Worm (Caenorhabditis elegans) whole organism, L4 larva: ENCODE results near the gene K02A6.1.
"Not testable (repeated sequence)": the region's sequence is repeated elsewhere in the genome, so short reads cannot be mapped to it uniquely, and the experiment has no call there.

Source experiments
- D1046.2 ChIP-seq: fragments of 200-800 bp; sonication (Bioruptor generic); IDR thresholded peaks from 2 replicates; pipeline ENCODE4 v1.3.6; 2022; ENCODE audit warnings: missing genetic modification characterization, missing compliant biosample characterization
- F26F4.8 ChIP-seq: fragments of 200-800 bp; sonication (Bioruptor generic); conservative IDR thresholded peaks from 2 replicates; pipeline ENCODE4 v1.3.6; 2022; ENCODE audit warnings: missing genetic modification characterization, missing compliant biosample characterization
- F37D6.2 ChIP-seq: sonication (generic microtip); optimal IDR thresholded peaks from 2 replicates; lab custom pipeline; 2016; ENCODE audit warnings: mild to moderate bottlenecking, missing genetic modification characterization, missing compliant biosample characterization
- F49E8.2 ChIP-seq: sonication (generic microtip); optimal IDR thresholded peaks from 2 replicates; lab custom pipeline; 2016; ENCODE audit warnings: missing compliant biosample characterization, mild to moderate bottlenecking, missing genetic modification characterization, borderline replicate concordance
- Y105C5A.15 ChIP-seq: fragments of 200-800 bp; sonication (Bioruptor generic); IDR thresholded peaks from 2 replicates; pipeline ENCODE4 v1.3.6; 2022; ENCODE audit warnings: missing genetic modification characterization, missing compliant biosample characterization
- Y48G9A.11 ChIP-seq: fragments of 200-800 bp; sonication (Bioruptor generic); IDR thresholded peaks from 2 replicates; pipeline ENCODE4 v1.3.6; 2022; ENCODE audit warnings: missing genetic modification reagents, missing genetic modification characterization, missing compliant biosample characterization
- aha-1 ChIP-seq: fragments of 150-350 bp; peaks from one replicate; lab custom pipeline; 2014; ENCODE audit warnings: missing biosample characterization, missing genetic modification characterization
- ceh-20 ChIP-seq: fragments of 200-800 bp; sonication (Bioruptor generic); IDR thresholded peaks from 2 replicates; pipeline ENCODE4 v1.3.6; 2022; ENCODE audit warnings: missing genetic modification reagents, missing genetic modification characterization, missing compliant biosample characterization
- ceh-44 ChIP-seq: fragments of 200-800 bp; sonication (Bioruptor generic); IDR thresholded peaks from 2 replicates; pipeline ENCODE4 v1.3.6; 2022; ENCODE audit warnings: missing genetic modification reagents, missing genetic modification characterization, missing compliant biosample characterization
- ces-1 ChIP-seq: fragments of 150-350 bp; sonication (generic microtip); optimal IDR thresholded peaks from 4 replicates; lab custom pipeline; 2014; ENCODE audit warnings: missing biosample characterization, missing genetic modification reagents, missing genetic modification characterization
- dmd-6 ChIP-seq: fragments of 200-800 bp; sonication (Bioruptor generic); IDR thresholded peaks from 2 replicates; pipeline ENCODE4 v1.3.6; 2022; ENCODE audit warnings: missing genetic modification reagents, missing genetic modification characterization, missing compliant biosample characterization
- dmd-8 ChIP-seq: fragments of 200-800 bp; sonication (Bioruptor generic); IDR thresholded peaks from 2 replicates; pipeline ENCODE4 v1.3.6; 2022; ENCODE audit warnings: missing genetic modification characterization, missing compliant biosample characterization
- dmd-9 ChIP-seq: fragments of 200-800 bp; sonication (Bioruptor generic); IDR thresholded peaks from 2 replicates; pipeline ENCODE4 v1.3.6; 2022; ENCODE audit warnings: missing genetic modification reagents, missing genetic modification characterization, missing compliant biosample characterization
- dve-1 ChIP-seq: sonication (generic microtip); optimal IDR thresholded peaks from 2 replicates; lab custom pipeline; 2017; ENCODE audit warnings: antibody characterized with exemption, mild to moderate bottlenecking, missing genetic modification characterization, missing compliant biosample characterization; ENCODE audit not compliant: insufficient read depth
- egl-43 ChIP-seq: fragments of 200-800 bp; sonication (Bioruptor generic); IDR thresholded peaks from 2 replicates; pipeline ENCODE4 v1.3.6; 2022; ENCODE audit warnings: missing genetic modification reagents, missing genetic modification characterization, missing compliant biosample characterization
- fkh-10 ChIP-seq: fragments of 150-350 bp; optimal IDR thresholded peaks from 2 replicates; lab custom pipeline; 2014; ENCODE audit warnings: missing biosample characterization, missing genetic modification reagents, missing genetic modification characterization
- fos-1 ChIP-seq: fragments of 150-350 bp; optimal IDR thresholded peaks from 2 replicates; lab custom pipeline; 2014; ENCODE audit warnings: missing biosample characterization, missing genetic modification characterization
- hlh-30 ChIP-seq: sonication (generic microtip); optimal IDR thresholded peaks from 2 replicates; lab custom pipeline; 2017; ENCODE audit warnings: antibody characterized with exemption, mild to moderate bottlenecking, missing genetic modification characterization, missing compliant biosample characterization; ENCODE audit not compliant: insufficient read depth
- hmg-1.1 ChIP-seq: fragments of 200-800 bp; sonication (Bioruptor generic); IDR thresholded peaks from 2 replicates; pipeline ENCODE4 v1.3.6; 2022; ENCODE audit warnings: missing genetic modification reagents, missing genetic modification characterization, missing compliant biosample characterization
- lim-7 ChIP-seq: fragments of 200-800 bp; sonication (Bioruptor generic); IDR thresholded peaks from 2 replicates; pipeline ENCODE4 v1.3.6; 2022; ENCODE audit warnings: missing genetic modification characterization, missing compliant biosample characterization
- lin-13 ChIP-seq: fragments of 150-350 bp; optimal IDR thresholded peaks from 2 replicates; lab custom pipeline; 2014; ENCODE audit warnings: missing biosample characterization, missing genetic modification reagents, missing genetic modification characterization
- lin-29 ChIP-seq: fragments of 200-800 bp; sonication (Bioruptor generic); IDR thresholded peaks from 2 replicates; pipeline ENCODE4 v1.3.6; 2022; ENCODE audit warnings: missing genetic modification reagents, missing genetic modification characterization, missing compliant biosample characterization
- lin-38 ChIP-seq: fragments of 200-800 bp; sonication (Bioruptor generic); IDR thresholded peaks from 2 replicates; pipeline ENCODE4 v1.3.6; 2022; ENCODE audit warnings: missing genetic modification reagents, missing genetic modification characterization, missing compliant biosample characterization
- lin-39 ChIP-seq: fragments of 150-350 bp; optimal IDR thresholded peaks from 2 replicates; lab custom pipeline; 2014; ENCODE audit warnings: missing biosample characterization, missing genetic modification reagents, missing genetic modification characterization
- madf-5 ChIP-seq, 2 experiments: fragments of 200-800 bp; sonication (Bioruptor generic); IDR thresholded peaks; 2 replicates each; pipeline ENCODE4 v1.3.6; 2022; ENCODE audit warnings: missing compliant biosample characterization in 2 of 2, missing genetic modification characterization in 2 of 2
- madf-9 ChIP-seq: fragments of 200-800 bp; sonication (Bioruptor generic); conservative IDR thresholded peaks from 2 replicates; pipeline ENCODE4 v1.3.6; 2022; ENCODE audit warnings: missing genetic modification reagents, missing genetic modification characterization, missing compliant biosample characterization
- mdl-1 ChIP-seq, 2 experiments: fragments of 150-350 bp in 1 of 2; sonication (generic microtip) in 1 of 2; optimal IDR thresholded peaks; 2 replicates each; lab custom pipeline; 2014 to 2017; ENCODE audit warnings: missing biosample characterization in 2 of 2, missing genetic modification characterization in 2 of 2
- mxl-3 ChIP-seq: fragments of 200-800 bp; sonication (Bioruptor generic); optimal IDR thresholded peaks from 2 replicates; lab custom pipeline; 2018; ENCODE audit warnings: mild to moderate bottlenecking, missing genetic modification characterization, missing compliant biosample characterization
- nhr-48 ChIP-seq: sonication (generic microtip); optimal IDR thresholded peaks from 2 replicates; lab custom pipeline; 2016; ENCODE audit warnings: mild to moderate bottlenecking, missing genetic modification characterization, missing compliant biosample characterization
- pha-4 ChIP-seq, 2 experiments: fragments of 150-350 bp in 1 of 2; fragments of 200-800 bp in 1 of 2; sonication (Bioruptor generic) in 1 of 2; IDR thresholded peaks in 1 of 2; optimal IDR thresholded peaks in 1 of 2; 2 replicates each; pipeline versions ENCODE4 v1.3.6 to Lab custom; 2014 to 2022; ENCODE audit warnings: missing genetic modification characterization in 2 of 2, missing genetic modification reagents in 2 of 2, missing biosample characterization in 1 of 2, missing compliant biosample characterization in 1 of 2
- pqm-1 ChIP-seq: sonication (generic microtip); optimal IDR thresholded peaks from 2 replicates; lab custom pipeline; 2017; ENCODE audit warnings: missing biosample characterization, missing genetic modification characterization
- saeg-2 ChIP-seq: fragments of 200-800 bp; sonication (Bioruptor generic); IDR thresholded peaks from 2 replicates; pipeline ENCODE4 v1.3.6; 2022; ENCODE audit warnings: missing genetic modification reagents, missing genetic modification characterization, missing compliant biosample characterization
- set-16 ChIP-seq: fragments of 200-800 bp; sonication (Bioruptor generic); IDR thresholded peaks from 2 replicates; pipeline ENCODE4 v1.3.6; 2022; ENCODE audit warnings: missing genetic modification reagents, missing genetic modification characterization, missing compliant biosample characterization
- spr-1 ChIP-seq: sonication (generic microtip); optimal IDR thresholded peaks from 2 replicates; lab custom pipeline; 2016; ENCODE audit warnings: mild to moderate bottlenecking, missing genetic modification characterization, missing compliant biosample characterization
- tag-97 ChIP-seq: fragments of 200-800 bp; sonication (Bioruptor generic); IDR thresholded peaks from 2 replicates; pipeline ENCODE4 v1.3.6; 2022; ENCODE audit warnings: missing genetic modification characterization, missing compliant biosample characterization
- vab-7 ChIP-seq: fragments of 200-800 bp; sonication (Bioruptor generic); IDR thresholded peaks from 2 replicates; pipeline ENCODE4 v1.3.6; 2022; ENCODE audit warnings: missing genetic modification reagents, missing genetic modification characterization, missing compliant biosample characterization
- zfp-3 ChIP-seq: fragments of 200-800 bp; sonication (Bioruptor generic); conservative IDR thresholded peaks from 2 replicates; pipeline ENCODE4 v1.3.6; 2022; ENCODE audit warnings: missing genetic modification reagents, missing genetic modification characterization, missing compliant biosample characterization
- ztf-11 ChIP-seq: fragments of 150-350 bp; optimal IDR thresholded peaks from 2 replicates; lab custom pipeline; 2014; ENCODE audit warnings: missing biosample characterization, missing genetic modification characterization

Gene K02A6.1

DNA sequence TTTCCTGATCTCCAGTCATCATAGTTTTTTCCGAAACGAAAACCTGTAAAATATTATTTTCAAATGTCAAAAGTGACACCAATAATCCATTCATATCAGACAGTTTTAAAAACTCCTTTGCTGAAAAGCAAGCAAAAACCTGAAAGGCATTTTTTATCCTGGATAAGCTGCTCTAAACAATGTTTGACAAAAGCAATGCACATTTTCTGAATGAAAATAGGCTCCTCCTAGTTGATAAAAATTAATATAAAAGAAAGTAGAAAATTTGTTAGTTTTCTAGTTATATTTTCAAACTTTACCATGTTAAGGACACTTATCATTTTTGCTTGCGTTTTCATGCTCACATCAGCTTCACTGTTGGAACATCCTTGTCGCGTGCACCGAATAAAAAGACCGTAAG, at the start of gene K02A6.1:
TSS of gene K02A6.1 (plus strand) at position 301 of the 400 bp plus-strand sequence.
- TF ChIP-seq hmg-1.1 (GFP tag; lab: Robert Waterston, UW) (no peak), mxl-3 (GFP tag; lab: Kevin White, UChicago) (no peak), lim-7 (GFP tag; lab: Robert Waterston, UW) (no peak), lin-38 (no peak)
- TF ChIP-seq, all 104 proteins: peak for 0

DNA sequence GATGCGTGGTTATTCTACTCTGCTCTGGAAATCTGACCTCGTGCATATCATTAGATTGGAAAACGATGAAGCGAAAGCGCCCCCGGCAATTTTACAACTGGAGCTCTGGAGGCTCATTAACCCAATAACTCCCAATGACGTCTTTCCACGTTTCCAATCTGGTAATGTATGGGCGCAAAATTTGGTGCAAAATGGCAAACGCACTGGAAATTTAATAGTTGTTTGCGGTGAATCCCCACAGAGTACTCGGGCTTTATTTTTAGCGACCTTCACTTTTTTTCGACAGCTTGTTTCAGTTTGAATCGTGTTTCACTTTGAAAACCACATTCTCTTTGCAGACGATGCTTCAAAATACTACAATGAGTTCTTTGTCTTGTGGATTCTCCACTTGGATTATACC, 45.9 kb upstream of the K02A6.1 start, which contains the start of gene C17H11.1:
TSS of gene C17H11.1 (plus strand) at position 301 of the 400 bp plus-strand sequence.
- TF ChIP-seq lin-39 = no peak
- no peak for TF ChIP-seq F37D6.2 (tag; lab: Kevin White, UChicago)
- no peak for TF ChIP-seq F49E8.2 (tag; lab: Kevin White, UChicago)
- TF ChIP-seq dmd-8 (GFP tag; lab: Robert Waterston, UW) = no peak
- TF ChIP-seq madf-9 = no peak
- TF ChIP-seq, all 104 proteins: peak for 0

DNA sequence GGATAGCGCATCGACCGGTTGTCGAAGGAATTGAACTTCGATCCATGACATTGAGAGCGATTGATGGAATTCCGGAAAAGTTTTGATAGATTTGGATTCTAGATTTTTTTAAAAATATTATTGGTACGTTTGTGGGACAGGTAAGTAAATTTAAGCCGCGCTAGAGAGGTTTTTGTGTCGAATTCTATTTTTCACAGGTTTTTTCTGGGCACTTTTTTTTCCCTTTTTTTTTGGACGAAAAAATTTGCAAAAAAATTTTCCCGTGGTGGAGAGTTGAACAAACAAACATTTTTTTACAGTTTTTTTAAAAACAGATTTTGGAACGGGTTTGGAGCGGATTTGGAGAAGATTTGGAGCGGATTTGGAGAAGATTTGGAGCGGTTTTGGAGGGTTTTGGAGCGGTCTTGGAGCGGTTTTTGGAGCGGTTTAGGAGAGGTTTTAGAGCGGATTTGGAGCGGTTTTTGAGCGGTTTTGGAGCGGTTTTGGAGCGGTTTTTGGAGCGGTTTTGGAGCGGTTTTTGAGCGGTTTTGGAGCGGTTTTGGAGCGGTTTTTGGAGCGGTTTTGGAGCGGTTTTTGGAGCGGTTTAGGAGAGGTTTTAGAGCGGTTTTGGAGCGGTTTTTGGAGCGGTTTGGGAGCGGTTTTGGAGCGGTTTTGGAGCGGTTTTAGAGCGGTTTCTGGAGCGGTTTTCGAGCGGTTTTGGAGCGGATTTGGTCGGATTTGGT, 37.8 kb upstream of the K02A6.1 start, which contains the start of gene C17H11.4:
TSS of gene C17H11.4 (minus strand) at position 51 of the 722 bp plus-strand sequence.
- TF ChIP-seq lim-7 (GFP tag; lab: Robert Waterston, UW) = 0 out of 2 replicates have a peak, but pooled peaks have one; percentile 11
- TF ChIP-seq set-16 (GFP tag; lab: Robert Waterston, UW) = peak; percentile 96
- 0 out of 2 replicates have a peak, but pooled peaks have one; percentile 17 for TF ChIP-seq saeg-2 (GFP tag; lab: Robert Waterston, UW)
- peak; percentile 62; the same call in 1 of the 2 replicates for TF ChIP-seq dmd-8 (GFP tag; lab: Robert Waterston, UW)
- TF ChIP-seq zfp-3 = 0 out of 2 replicates have a peak, but pooled peaks have one; percentile 24
- TF ChIP-seq F26F4.8 (GFP tag; lab: Robert Waterston, UW) = 0 out of 2 replicates have a peak, but pooled peaks have one; percentile 15
- TF ChIP-seq pha-4 (GFP tag; IDR thresholded peaks at IDR 0.05; lab: Robert Waterston, UW) = peak; percentile 40; the same call in 1 of the 2 replicates
- TF ChIP-seq pha-4 (tag; optimal IDR thresholded peaks at IDR 0.05; lab: Kevin White, UChicago) = not testable (repeated sequence)
- peak; percentile 79 for TF ChIP-seq egl-43 (GFP tag; lab: Robert Waterston, UW)
- TF ChIP-seq dmd-9 (GFP tag; lab: Robert Waterston, UW) = 0 out of 2 replicates have a peak, but pooled peaks have one; percentile 53
- 0 out of 2 replicates have a peak, but pooled peaks have one; percentile 55 for TF ChIP-seq D1046.2
- 0 out of 4 replicates have a peak, but pooled peaks of 1 of the 2 experiments have one; percentile 16 for TF ChIP-seq madf-5 (GFP tag; IDR thresholded peaks at IDR 0.05; lab: Robert Waterston, UW)
- peak; percentile 72; the same call in 1 of the 2 replicates for TF ChIP-seq Y105C5A.15 (GFP tag; lab: Robert Waterston, UW)

DNA sequence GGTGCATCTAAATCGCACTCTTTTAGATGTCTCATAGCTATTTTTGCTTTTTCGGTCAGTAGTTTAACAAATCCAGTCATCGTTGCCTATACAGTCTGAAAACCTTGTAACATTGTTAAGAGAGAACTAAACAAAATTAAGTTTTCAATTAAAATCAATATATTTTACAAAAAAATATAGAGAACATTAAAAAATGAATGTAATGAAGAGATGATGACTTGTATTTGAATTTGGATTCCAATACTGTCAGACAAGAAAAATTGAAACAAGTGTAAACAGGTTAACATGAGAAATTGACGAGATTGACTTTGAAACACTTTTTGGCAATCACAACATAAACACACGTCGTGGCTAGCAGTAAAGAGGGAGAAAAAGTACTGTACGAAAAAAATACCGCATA, 34.5 kb upstream of the K02A6.1 start, which contains the start of gene C17H11.5:
TSS of gene C17H11.5 (minus strand) at position 101 of the 400 bp plus-strand sequence.
- peak; percentile 76 for TF ChIP-seq aha-1 (tag; lab: Kevin White, UChicago)
- no peak for TF ChIP-seq lin-13 (GFP tag; lab: Kevin White, UChicago)
- TF ChIP-seq madf-5 (GFP tag; IDR thresholded peaks at IDR 0.05; lab: Robert Waterston, UW) = no peak
- no peak for TF ChIP-seq mdl-1 (tag; optimal IDR thresholded peaks at IDR 0.05; lab: Kevin White, UChicago)
- no peak for TF ChIP-seq hlh-30
- no peak for TF ChIP-seq nhr-48 (tag; lab: Kevin White, UChicago)
- no peak for TF ChIP-seq spr-1 (tag; lab: Kevin White, UChicago)
- no peak for TF ChIP-seq F49E8.2 (tag; lab: Kevin White, UChicago)
- no peak for TF ChIP-seq ceh-20 (GFP tag; lab: Robert Waterston, UW)

DNA sequence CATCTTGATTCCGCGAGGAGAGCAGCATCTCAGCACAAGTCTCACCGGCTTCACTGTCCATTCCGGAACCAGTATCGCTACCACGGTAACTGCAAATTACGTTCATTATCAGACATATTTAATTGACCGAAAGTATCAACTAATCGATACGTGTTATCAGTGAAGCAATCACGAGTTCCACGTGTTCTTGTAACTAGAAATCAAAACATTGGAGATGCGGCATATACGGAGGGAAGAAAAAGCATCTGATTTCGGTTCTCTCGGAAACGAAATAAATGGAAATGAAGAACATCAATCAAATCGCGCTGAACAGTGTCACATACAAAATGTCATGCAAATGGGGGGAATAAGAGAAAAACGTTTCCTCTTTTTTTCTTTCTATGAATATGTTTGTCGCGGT, 26.3 kb upstream of the K02A6.1 start:
- peak; percentile 73 for TF ChIP-seq dmd-6 (GFP tag; lab: Robert Waterston, UW)
- peak in 1 of 2 experiments; percentile 20 for TF ChIP-seq mdl-1 (tag; optimal IDR thresholded peaks at IDR 0.05; lab: Kevin White, UChicago)
- TF ChIP-seq ces-1 (GFP tag; lab: Kevin White, UChicago) = no peak
- TF ChIP-seq dve-1 = peak; percentile 30
- TF ChIP-seq ztf-11 = no peak
- peak; percentile 10 for TF ChIP-seq pqm-1 (tag; lab: Kevin White, UChicago)
- no peak for TF ChIP-seq F37D6.2 (tag; lab: Kevin White, UChicago)
- no peak for TF ChIP-seq tag-97
- no peak for TF ChIP-seq Y48G9A.11
- no peak for TF ChIP-seq madf-5 (GFP tag; IDR thresholded peaks at IDR 0.05; lab: Robert Waterston, UW)
- no peak for TF ChIP-seq fos-1
- no peak for TF ChIP-seq Y105C5A.15 (GFP tag; lab: Robert Waterston, UW)
- TF ChIP-seq lin-29 (GFP tag; lab: Robert Waterston, UW) = no peak
- TF ChIP-seq lin-13 (GFP tag; lab: Kevin White, UChicago) = no peak
- peak; percentile 70 for TF ChIP-seq hlh-30
- no peak for TF ChIP-seq ceh-44 (GFP tag; lab: Robert Waterston, UW)
- TF ChIP-seq zfp-3 = no peak
- TF ChIP-seq fkh-10 (GFP tag; lab: Kevin White, UChicago) = no peak
- peak; percentile 46 for TF ChIP-seq mxl-3 (GFP tag; lab: Kevin White, UChicago)
- TF ChIP-seq F26F4.8 (GFP tag; lab: Robert Waterston, UW) = no peak
- TF ChIP-seq vab-7 (GFP tag; lab: Robert Waterston, UW) = no peak
